Worm (Caenorhabditis elegans): Measurements from ENCODE around the gene W02B12.1.

W02B12.1 gene

DNA sequence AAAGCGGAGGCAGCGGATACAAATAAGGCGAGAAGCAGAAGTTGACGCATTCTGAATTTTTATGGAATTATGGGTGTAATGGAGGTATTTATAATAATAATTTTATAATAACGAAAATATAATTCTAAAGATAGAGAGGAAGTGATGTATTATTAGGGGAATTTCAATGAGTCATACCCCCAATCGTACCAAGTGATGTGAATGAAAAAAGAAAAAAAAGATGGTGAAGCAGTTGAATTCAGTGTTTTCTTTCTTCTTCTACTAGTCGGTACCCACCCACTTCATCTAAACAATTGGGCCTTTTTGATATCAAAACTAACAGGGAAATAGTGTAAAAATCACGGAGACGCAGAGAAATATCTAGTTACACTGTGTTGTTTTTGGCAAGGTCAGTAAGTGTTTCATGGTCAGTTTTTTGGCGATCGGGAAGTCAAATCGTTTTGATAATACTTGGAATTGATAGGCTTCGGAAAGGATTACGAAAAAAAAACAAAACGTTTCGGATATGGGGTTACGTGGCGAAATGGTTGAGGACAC lies 37.9 kb downstream of the W02B12.1 start, which contains the start of gene ttr-18:
ttr-18 (minus strand) TSS at position 51 of the 537 bp plus-strand sequence.
- no peak for TF ChIP-seq ceh-34 (tag; optimal IDR thresholded peaks at IDR 0.05)
- TF ChIP-seq madf-2 (tag; optimal IDR thresholded peaks at IDR 0.05) = no peak
- TF ChIP-seq pqm-1 (tag; optimal IDR thresholded peaks at IDR 0.05) = no peak
- TF ChIP-seq unc-42 (tag; optimal IDR thresholded peaks at IDR 0.05) = no peak
- TF ChIP-seq tbx-7 (tag; optimal IDR thresholded peaks at IDR 0.05) = no peak
- TF ChIP-seq K02D7.2 (tag; optimal IDR thresholded peaks at IDR 0.05) = no peak
- TF ChIP-seq ceh-31 (tag; optimal IDR thresholded peaks at IDR 0.05) = no peak
- no peak for TF ChIP-seq pat-9 (tag; optimal IDR thresholded peaks at IDR 0.05)
- TF ChIP-seq sox-2 (GFP tag; IDR thresholded peaks at IDR 0.05) = no peak
- TF ChIP-seq zip-5 (tag; optimal IDR thresholded peaks at IDR 0.05) = no peak
- TF ChIP-seq ceh-30 (tag; optimal IDR thresholded peaks at IDR 0.05) = no peak
- TF ChIP-seq pax-1 (tag; optimal IDR thresholded peaks at IDR 0.05) = no peak
- TF ChIP-seq eyg-1 (tag; optimal IDR thresholded peaks at IDR 0.05) = no peak

DNA sequence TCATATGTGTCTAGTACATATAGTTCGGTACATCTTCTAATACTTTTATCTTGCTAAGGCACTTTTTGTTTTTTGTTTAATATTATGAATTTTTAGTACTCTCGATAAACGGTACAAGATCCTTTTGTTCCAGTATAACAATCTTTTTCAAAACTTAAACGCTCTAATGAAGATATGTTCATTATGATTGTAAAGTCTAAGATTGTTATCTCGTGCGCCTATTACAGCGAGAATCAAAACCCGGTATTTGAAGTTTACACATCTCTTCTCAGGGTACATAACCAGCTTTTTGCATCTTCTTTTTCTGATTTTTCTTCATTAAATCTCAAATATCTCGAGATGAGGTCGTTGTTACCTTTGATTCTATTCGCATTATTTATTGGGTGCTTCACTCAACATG lies 39.2 kb downstream of the W02B12.1 start, which contains the start of gene B0334.13:
B0334.13 (plus strand) TSS at position 301 of the 400 bp plus-strand sequence.
- TF ChIP-seq ztf-16 (tag; optimal IDR thresholded peaks at IDR 0.05) = no peak
- TF ChIP-seq fkh-10 (GFP tag; optimal IDR thresholded peaks at IDR 0.05) = no peak
- TF ChIP-seq pag-3 (tag; optimal IDR thresholded peaks at IDR 0.05; ENCODE audit: borderline replicate concordance) = no peak
- no peak for TF ChIP-seq C38D4.7 (GFP tag; optimal IDR thresholded peaks at IDR 0.05)

DNA sequence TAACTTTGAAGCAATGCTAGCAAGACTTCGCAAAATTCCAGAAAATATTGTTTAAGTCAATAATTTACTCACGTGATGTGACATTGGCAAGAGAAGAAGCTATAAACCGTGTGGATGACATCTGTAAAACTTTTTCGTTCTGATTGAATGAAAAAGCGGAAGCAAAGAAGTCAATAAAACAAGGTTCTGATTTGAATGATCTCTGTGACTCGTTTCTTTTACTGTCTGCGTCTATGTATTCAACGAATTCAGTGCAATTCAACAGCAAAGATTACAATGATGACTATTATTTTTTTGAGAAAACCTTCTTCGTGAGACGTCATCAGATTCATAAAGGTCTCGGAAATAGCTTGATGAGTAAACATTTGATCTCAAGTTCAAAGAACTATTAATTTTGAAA lies 44.0 kb downstream of the W02B12.1 start, which contains the start of gene hacl-1:
hacl-1 (minus strand) TSS at position 121 of the 400 bp plus-strand sequence.
- peak; percentile 27 for TF ChIP-seq elt-2 (tag; optimal IDR thresholded peaks at IDR 0.05)
- no peak for TF ChIP-seq npax-4 (tag; optimal IDR thresholded peaks at IDR 0.05)

DNA sequence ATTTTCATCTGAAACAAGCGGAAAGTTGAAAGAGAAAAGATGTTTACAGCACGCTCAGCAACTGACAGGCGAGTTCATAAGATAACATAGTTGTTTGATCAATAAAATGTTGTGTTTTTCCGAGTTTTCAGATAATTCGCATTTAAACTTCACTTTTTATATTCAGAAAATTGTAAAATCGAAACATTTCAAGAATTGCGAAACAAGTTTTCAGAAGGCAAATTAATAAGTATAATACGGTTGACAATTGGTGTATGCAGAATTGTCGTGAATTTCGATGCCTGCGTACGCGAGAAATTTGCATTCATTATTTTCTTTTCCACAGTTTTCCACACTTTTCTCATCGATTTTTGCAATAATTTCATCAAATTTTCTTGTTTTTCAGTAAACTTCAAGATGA lies 46.5 kb downstream of the W02B12.1 start, which contains the start of the genes ooc-3 and B0334.4:
ooc-3 (minus strand) TSS at position 15 of the 400 bp plus-strand sequence.
B0334.4 (plus strand) TSS at position 386 of the 400 bp plus-strand sequence.
- TF ChIP-seq syd-9 (tag; optimal IDR thresholded peaks at IDR 0.05) (no peak), unc-42 (tag; optimal IDR thresholded peaks at IDR 0.05) (peak; percentile 70), ceh-31 (tag; optimal IDR thresholded peaks at IDR 0.05) (no peak)

DNA sequence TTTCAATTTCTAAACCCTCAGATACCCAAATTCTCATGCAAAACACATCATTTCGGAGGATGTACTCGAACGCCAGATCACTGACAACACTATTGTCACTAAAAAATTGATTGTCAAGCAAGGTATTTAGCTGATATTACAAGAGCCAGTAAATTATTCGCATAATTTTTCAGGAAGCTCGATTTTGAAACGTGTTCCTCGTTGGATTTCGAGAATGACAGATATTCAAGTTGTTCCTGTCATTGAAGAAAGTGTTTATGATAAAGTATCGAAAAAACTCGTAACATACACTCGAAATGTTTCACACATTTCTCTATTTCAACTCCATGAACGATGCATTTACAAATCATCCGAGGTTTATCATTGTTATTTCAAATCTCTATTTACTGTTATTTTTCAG lies 47.0 kb downstream of the W02B12.1 start:
- TF ChIP-seq odd-2 (tag; optimal IDR thresholded peaks at IDR 0.05) (no peak), che-1 (tag; optimal IDR thresholded peaks at IDR 0.05) (no peak), ceh-34 (tag; optimal IDR thresholded peaks at IDR 0.05) (no peak), nhr-232 (tag; optimal IDR thresholded peaks at IDR 0.05) (no peak), unc-42 (tag; optimal IDR thresholded peaks at IDR 0.05) (no peak), elt-4 (tag; optimal IDR thresholded peaks at IDR 0.05) (no peak), hlh-6 (tag; optimal IDR thresholded peaks at IDR 0.05) (no peak), Y22D7AL.16 (tag; optimal IDR thresholded peaks at IDR 0.05) (no peak), ets-4 (tag; optimal IDR thresholded peaks at IDR 0.05) (no peak), hlh-30 (tag; optimal IDR thresholded peaks at IDR 0.05; ENCODE audit: insufficient read depth) (no peak), rnt-1 (tag; optimal IDR thresholded peaks at IDR 0.05) (no peak), gmeb-2 (tag; optimal IDR thresholded peaks at IDR 0.05) (no peak), hlh-8 (tag; optimal IDR thresholded peaks at IDR 0.05) (no peak), pax-1 (tag; optimal IDR thresholded peaks at IDR 0.05) (no peak), unc-55 (GFP tag; optimal IDR thresholded peaks at IDR 0.05) (no peak), ahr-1 (tag; optimal IDR thresholded peaks at IDR 0.05) (no peak), T23F11.4 (GFP tag; optimal IDR thresholded peaks at IDR 0.05) (no peak), ceh-31 (tag; optimal IDR thresholded peaks at IDR 0.05) (no peak)
